Fruit fly (Drosophila melanogaster): Measurements from ENCODE around the gene Diap1.

Gene Diap1

dm6 chr3L:16051719-16052122, 887 bp upstream of the Diap1 start, which contains the start of gene Mbs (continued):
- peak; percentile 65; the same call in 1 of the 3 replicates for TF ChIP-seq mld (GFP tag; IDR thresholded peaks at IDR 0.05; ENCODE audit: partially characterized antibody)
- TF ChIP-seq HmgD (GFP tag; optimal IDR thresholded peaks at IDR 0.05), result no peak
- TF ChIP-seq Opbp (GFP tag; IDR thresholded peaks at IDR 0.05; ENCODE audit: partially characterized antibody), result peak; percentile 54; the same call in 2 of the 3 replicates
- peak; percentile 64 for TF ChIP-seq unc-4 (GFP tag; IDR thresholded peaks at IDR 0.05; ENCODE audit: partially characterized antibody)
- TF ChIP-seq Hmx (GFP tag; optimal IDR thresholded peaks at IDR 0.05), result no peak
- TF ChIP-seq bbx (GFP tag; IDR thresholded peaks at IDR 0.05; ENCODE audit: partially characterized antibody), result peak; percentile 71
- no peak for TF ChIP-seq CG18599 (GFP tag; optimal IDR thresholded peaks at IDR 0.05)
- no peak for TF ChIP-seq lov (optimal IDR thresholded peaks at IDR 0.05)
- no peak for TF ChIP-seq lov (GFP tag; IDR thresholded peaks at IDR 0.05)
- TF ChIP-seq CG7839 (tag; optimal IDR thresholded peaks at IDR 0.05), result peak; percentile 10
- no peak for TF ChIP-seq dysf (GFP tag; IDR thresholded peaks at IDR 0.05)
- no peak for TF ChIP-seq ind (GFP tag; optimal IDR thresholded peaks at IDR 0.05)
- TF ChIP-seq nom (GFP tag; optimal IDR thresholded peaks at IDR 0.05), result peak; percentile 58
- TF ChIP-seq CG14710 (tag; optimal IDR thresholded peaks at IDR 0.05), result no peak
- TF ChIP-seq HLH54F (GFP tag; optimal IDR thresholded peaks at IDR 0.05), result no peak
- peak; percentile 1 for TF ChIP-seq CG2678 (tag; optimal IDR thresholded peaks at IDR 0.05)
- no peak for TF ChIP-seq CG10274 (GFP tag; optimal IDR thresholded peaks at IDR 0.05)
- TF ChIP-seq Dek (tag; optimal IDR thresholded peaks at IDR 0.05), result peak; percentile 1
- TF ChIP-seq onecut (GFP tag; IDR thresholded peaks at IDR 0.05), result peak; percentile 17; the same call in 1 of the 2 replicates
- TF ChIP-seq Doc3 (GFP tag; IDR thresholded peaks at IDR 0.05; ENCODE audit: partially characterized antibody), result peak; percentile 37; the same call in 2 of the 3 replicates
- TF ChIP-seq CG9215 (GFP tag; IDR thresholded peaks at IDR 0.05), result peak; percentile 66
- TF ChIP-seq CG8765 (GFP tag; IDR thresholded peaks at IDR 0.05), result no peak
- TF ChIP-seq slp2 (GFP tag; optimal IDR thresholded peaks at IDR 0.05), result no peak
- TF ChIP-seq salm (tag; optimal IDR thresholded peaks at IDR 0.05), result no peak
- no peak for TF ChIP-seq zen (tag; optimal IDR thresholded peaks at IDR 0.05)
- peak; percentile 23 for TF ChIP-seq mirr (GFP tag; optimal IDR thresholded peaks at IDR 0.05)
- TF ChIP-seq crp (GFP tag; optimal IDR thresholded peaks at IDR 0.05), result no peak
- TF ChIP-seq vvl (GFP tag; IDR thresholded peaks at IDR 0.05), result peak; percentile 47
- TF ChIP-seq ewg (GFP tag; optimal IDR thresholded peaks at IDR 0.05), result no peak
- TF ChIP-seq pan (optimal IDR thresholded peaks at IDR 0.05), result no peak
- TF ChIP-seq pan (GFP tag; optimal IDR thresholded peaks at IDR 0.05 in 1 of 2, IDR thresholded peaks at IDR 0.05 in 1 of 2), result peak in 1 of 2 experiments; percentile 28
- TF ChIP-seq gcm (GFP tag; optimal IDR thresholded peaks at IDR 0.05), result no peak
- TF ChIP-seq Dip3 (GFP tag; optimal IDR thresholded peaks at IDR 0.05), result no peak
- TF ChIP-seq MBD-R2 (GFP tag; IDR thresholded peaks at IDR 0.05), result peak; percentile 25; the same call in 1 of the 2 replicates
- no peak for TF ChIP-seq CG10462 (GFP tag; optimal IDR thresholded peaks at IDR 0.05)
- peak; percentile 85 for TF ChIP-seq CG9797 (GFP tag; optimal IDR thresholded peaks at IDR 0.05)
- no peak for TF ChIP-seq tgo (GFP tag; IDR thresholded peaks at IDR 0.05)
- no peak for TF ChIP-seq fu2 (GFP tag; optimal IDR thresholded peaks at IDR 0.05)
- TF ChIP-seq CG13123 (GFP tag; optimal IDR thresholded peaks at IDR 0.05), result no peak
- no peak for TF ChIP-seq kay (GFP tag; optimal IDR thresholded peaks at IDR 0.05)
- peak; percentile 51 for TF ChIP-seq Jarid2 (GFP tag; optimal IDR thresholded peaks at IDR 0.05)
- no peak for TF ChIP-seq CG32532 (GFP tag; IDR thresholded peaks at IDR 0.05)
- TF ChIP-seq Vsx1 (GFP tag; optimal IDR thresholded peaks at IDR 0.05), result peak; percentile 48
- no peak for TF ChIP-seq Xbp1 (GFP tag; optimal IDR thresholded peaks at IDR 0.05)
- TF ChIP-seq Dp (GFP tag; optimal IDR thresholded peaks at IDR 0.05), result no peak
- peak; percentile 22; the same call in 1 of the 3 replicates for TF ChIP-seq CG7963 (GFP tag; IDR thresholded peaks at IDR 0.05; ENCODE audit: partially characterized antibody)
- TF ChIP-seq cg (GFP tag; optimal IDR thresholded peaks at IDR 0.05), result no peak
- TF ChIP-seq CG12071 (GFP tag; optimal IDR thresholded peaks at IDR 0.05), result peak; percentile 6
- TF ChIP-seq gsb-n (tag; optimal IDR thresholded peaks at IDR 0.05), result peak; percentile 36
- TF ChIP-seq nau (GFP tag; optimal IDR thresholded peaks at IDR 0.05), result no peak
